Worm (Caenorhabditis elegans) whole organism, L3 larva: ENCODE results near the gene C29F9.5.

Experiments used
- R02D3.7 ChIP-seq: fragments of 150-350 bp; optimal IDR thresholded peaks from 2 replicates; lab custom pipeline; 2014; ENCODE audit warnings: missing biosample characterization, missing genetic modification characterization
- ZK546.5 ChIP-seq: sonication (generic microtip); optimal IDR thresholded peaks from 2 replicates; lab custom pipeline; 2017; ENCODE audit warnings: missing biosample characterization, missing genetic modification characterization
- aly-2 ChIP-seq: fragments of 150-350 bp; optimal IDR thresholded peaks from 2 replicates; lab custom pipeline; 2014; ENCODE audit warnings: missing biosample characterization, missing genetic modification characterization
- ceh-16 ChIP-seq: sonication (generic microtip); optimal IDR thresholded peaks from 2 replicates; lab custom pipeline; 2017; ENCODE audit warnings: missing biosample characterization, missing genetic modification characterization
- ceh-82 ChIP-seq: fragments of 150-350 bp; optimal IDR thresholded peaks from 2 replicates; lab custom pipeline; 2014; ENCODE audit warnings: missing biosample characterization, missing genetic modification characterization
- ceh-9 ChIP-seq: sonication (generic microtip); optimal IDR thresholded peaks from 2 replicates; lab custom pipeline; 2018; ENCODE audit warnings: missing biosample characterization, missing genetic modification characterization
- daf-12 ChIP-seq: fragments of 150-350 bp; optimal IDR thresholded peaks from 2 replicates; lab custom pipeline; 2014; ENCODE audit warnings: missing biosample characterization, missing genetic modification reagents, missing genetic modification characterization
- egl-5 ChIP-seq: fragments of 150-350 bp; optimal IDR thresholded peaks from 2 replicates; lab custom pipeline; 2017; ENCODE audit warnings: missing biosample characterization, missing genetic modification reagents, missing genetic modification characterization, inconsistent platforms
- elt-1 ChIP-seq: fragments of 150-350 bp; optimal IDR thresholded peaks from 2 replicates; lab custom pipeline; 2014; ENCODE audit warnings: missing biosample characterization, missing genetic modification characterization
- elt-3 ChIP-seq, 3 experiments: fragments of 150-350 bp in 1 of 3; sonication (generic microtip) in 2 of 3; optimal IDR thresholded peaks; 2 replicates in 2 of 3; 4 replicates in 1 of 3; lab custom pipeline; 2014 to 2017; ENCODE audit warnings: missing biosample characterization in 3 of 3, missing genetic modification characterization in 3 of 3
- eor-1 ChIP-seq, 2 experiments: fragments of 150-350 bp; optimal IDR thresholded peaks; 2 replicates each; lab custom pipeline; 2014 to 2018; ENCODE audit warnings: missing biosample characterization in 2 of 2, missing genetic modification characterization in 2 of 2
- lin-15B ChIP-seq: fragments of 150-350 bp; optimal IDR thresholded peaks from 2 replicates; lab custom pipeline; 2014; ENCODE audit warnings: missing biosample characterization, missing genetic modification characterization
- lin-39 ChIP-seq: fragments of 150-350 bp; optimal IDR thresholded peaks from 2 replicates; lab custom pipeline; 2018; ENCODE audit warnings: missing biosample characterization, missing genetic modification reagents, missing genetic modification characterization
- mdl-1 ChIP-seq: fragments of 150-350 bp; optimal IDR thresholded peaks from 2 replicates; lab custom pipeline; 2014; ENCODE audit warnings: missing biosample characterization, missing genetic modification characterization
- mml-1 ChIP-seq: fragments of 150-350 bp; sonication (generic microtip); optimal IDR thresholded peaks from 3 replicates; lab custom pipeline; 2014; ENCODE audit warnings: missing biosample characterization, missing genetic modification characterization
- nhr-11 ChIP-seq: fragments of 150-350 bp; optimal IDR thresholded peaks from 2 replicates; lab custom pipeline; 2014; ENCODE audit warnings: missing biosample characterization, missing genetic modification characterization
- nhr-12 ChIP-seq: fragments of 150-350 bp; optimal IDR thresholded peaks from 2 replicates; lab custom pipeline; 2014; ENCODE audit warnings: missing biosample characterization, missing genetic modification characterization
- nhr-23 ChIP-seq: fragments of 150-350 bp; optimal IDR thresholded peaks from 2 replicates; lab custom pipeline; 2014; ENCODE audit warnings: missing biosample characterization, missing genetic modification reagents, missing genetic modification characterization
- nhr-25 ChIP-seq: sonication (generic microtip); optimal IDR thresholded peaks from 2 replicates; lab custom pipeline; 2017; ENCODE audit warnings: missing biosample characterization, missing genetic modification characterization
- nhr-28 ChIP-seq: fragments of 150-350 bp; optimal IDR thresholded peaks from 2 replicates; lab custom pipeline; 2014; ENCODE audit warnings: missing biosample characterization, missing genetic modification characterization
- nhr-43 ChIP-seq: sonication (generic microtip); optimal IDR thresholded peaks from 2 replicates; lab custom pipeline; 2016; ENCODE audit warnings: mild to moderate bottlenecking, missing genetic modification characterization, missing compliant biosample characterization; ENCODE audit not compliant: poor library complexity, severe bottlenecking
- nhr-76 ChIP-seq: fragments of 150-350 bp; sonication (generic microtip); optimal IDR thresholded peaks from 5 replicates; lab custom pipeline; 2014; ENCODE audit warnings: missing biosample characterization, missing genetic modification characterization
- nhr-77 ChIP-seq: fragments of 150-350 bp; optimal IDR thresholded peaks from 2 replicates; lab custom pipeline; 2014; ENCODE audit warnings: missing biosample characterization, missing genetic modification characterization
- pha-4 ChIP-seq: fragments of 150-350 bp; optimal IDR thresholded peaks from 2 replicates; lab custom pipeline; 2014; ENCODE audit warnings: missing biosample characterization, missing genetic modification reagents, missing genetic modification characterization
- pqm-1 ChIP-seq: fragments of 150-350 bp; optimal IDR thresholded peaks from 2 replicates; lab custom pipeline; 2017; ENCODE audit warnings: missing biosample characterization, missing genetic modification characterization, inconsistent platforms
- sea-2 ChIP-seq: fragments of 150-350 bp; sonication (generic microtip); optimal IDR thresholded peaks from 4 replicates; lab custom pipeline; 2014; ENCODE audit warnings: missing biosample characterization, missing genetic modification reagents, missing genetic modification characterization
- skn-1 ChIP-seq: fragments of 150-350 bp; optimal IDR thresholded peaks from 2 replicates; lab custom pipeline; 2014; ENCODE audit warnings: missing biosample characterization, missing genetic modification characterization
- snpc-4 ChIP-seq: fragments of 150-350 bp; optimal IDR thresholded peaks from 2 replicates; lab custom pipeline; 2014; ENCODE audit warnings: missing biosample characterization, missing genetic modification characterization
- tbx-2 ChIP-seq: sonication (generic microtip); optimal IDR thresholded peaks from 2 replicates; lab custom pipeline; 2016; ENCODE audit warnings: mild to moderate bottlenecking, missing genetic modification characterization, missing compliant biosample characterization
- unc-39 ChIP-seq: sonication (generic microtip); optimal IDR thresholded peaks from 4 replicates; lab custom pipeline; 2017; ENCODE audit warnings: missing biosample characterization, missing genetic modification characterization
- unc-62 ChIP-seq: fragments of 150-350 bp; sonication (generic microtip); optimal IDR thresholded peaks from 4 replicates; lab custom pipeline; 2014; ENCODE audit warnings: missing biosample characterization, missing genetic modification reagents, missing genetic modification characterization
- ztf-11 ChIP-seq: fragments of 150-350 bp; optimal IDR thresholded peaks from 2 replicates; lab custom pipeline; 2014; ENCODE audit warnings: missing biosample characterization, missing genetic modification characterization
- ztf-4 ChIP-seq: fragments of 150-350 bp; optimal IDR thresholded peaks from 2 replicates; lab custom pipeline; 2014; ENCODE audit warnings: missing biosample characterization, missing genetic modification characterization

Gene C29F9.5

ce11 chrIII:132118-132517 is 14.8 kb downstream of the C29F9.5 start, which contains the start of gene pals-22:
Gene pals-22, plus strand, starts transcription at chrIII:132418.
- TF ChIP-seq snpc-4 (tag; lab: Kevin White, UChicago) = no peak
- no peak for TF ChIP-seq eor-1 (tag; optimal IDR thresholded peaks at IDR 0.05; lab: Kevin White, UChicago)
- TF ChIP-seq egl-5 (tag; lab: Kevin White, UChicago) = no peak
- no peak for TF ChIP-seq mml-1 (tag; lab: Kevin White, UChicago)
- TF ChIP-seq ceh-9 (tag; lab: Kevin White, UChicago) = no peak
- no peak for TF ChIP-seq elt-1
- no peak for TF ChIP-seq skn-1 (tag; lab: Kevin White, UChicago)
- no peak for TF ChIP-seq elt-3 (tag; optimal IDR thresholded peaks at IDR 0.05; lab: Kevin White, UChicago)
- no peak for TF ChIP-seq nhr-23 (tag; lab: Kevin White, UChicago)
- TF ChIP-seq lin-39 (tag; lab: Kevin White, UChicago) = no peak
- TF ChIP-seq nhr-77 (tag; lab: Kevin White, UChicago) = no peak
- no peak for TF ChIP-seq pqm-1 (tag; lab: Kevin White, UChicago)
- no peak for TF ChIP-seq daf-12 (tag; lab: Kevin White, UChicago)
- no peak for TF ChIP-seq ztf-11 (tag; lab: Kevin White, UChicago)
- TF ChIP-seq ZK546.5 (tag; lab: Kevin White, UChicago) = no peak
- TF ChIP-seq nhr-12 = no peak
- TF ChIP-seq unc-39 = no peak
- no peak for TF ChIP-seq lin-15B
- no peak for TF ChIP-seq pha-4 (tag; lab: Kevin White, UChicago)

- TF ChIP-seq pqm-1 (tag; lab: Kevin White, UChicago) = no peak
- no peak for TF ChIP-seq eor-1 (tag; optimal IDR thresholded peaks at IDR 0.05; lab: Kevin White, UChicago)
- no peak for TF ChIP-seq aly-2
- TF ChIP-seq R02D3.7 (tag; lab: Kevin White, UChicago) = no peak
- TF ChIP-seq nhr-25 = no peak
- no peak for TF ChIP-seq ztf-4 (tag; lab: Kevin White, UChicago)
- TF ChIP-seq egl-5 (tag; lab: Kevin White, UChicago) = no peak
- TF ChIP-seq ceh-82 (tag; lab: Kevin White, UChicago) = no peak
- no peak for TF ChIP-seq nhr-11 (tag; lab: Kevin White, UChicago)
- TF ChIP-seq pha-4 (tag; lab: Kevin White, UChicago) = no peak
- TF ChIP-seq elt-3 (tag; optimal IDR thresholded peaks at IDR 0.05; lab: Kevin White, UChicago) = no peak
- TF ChIP-seq nhr-28 (tag; lab: Kevin White, UChicago) = no peak
- TF ChIP-seq ztf-11 (tag; lab: Kevin White, UChicago) = no peak
- TF ChIP-seq ZK546.5 (tag; lab: Kevin White, UChicago) = no peak
Observed at ce11 chrIII:134194-134593, 16.9 kb downstream of the C29F9.5 start, which contains the start of gene pals-25. Gene pals-25, plus strand, starts transcription at chrIII:134494.

- no peak for TF ChIP-seq nhr-11 (tag; lab: Kevin White, UChicago)
- no peak for TF ChIP-seq ztf-11 (tag; lab: Kevin White, UChicago)
- no peak for TF ChIP-seq elt-1
- no peak for TF ChIP-seq daf-12 (tag; lab: Kevin White, UChicago)
Observed at ce11 chrIII:140904-141303, 23.6 kb downstream of the C29F9.5 start, which contains the start of gene fbxb-81. Gene fbxb-81, minus strand, starts transcription at chrIII:141217.

- no peak for TF ChIP-seq ztf-4 (tag; lab: Kevin White, UChicago)
- no peak for TF ChIP-seq nhr-43 (tag; lab: Kevin White, UChicago)
- TF ChIP-seq ceh-9 (tag; lab: Kevin White, UChicago) = no peak
- no peak for TF ChIP-seq lin-15B
Observed at ce11 chrIII:143121-143520, 25.8 kb downstream of the C29F9.5 start, which contains the start of gene fbxb-82. Gene fbxb-82, minus strand, starts transcription at chrIII:143221.

- TF ChIP-seq mdl-1 (tag; lab: Kevin White, UChicago) (no peak), pha-4 (tag; lab: Kevin White, UChicago) (no peak), R02D3.7 (tag; lab: Kevin White, UChicago) (no peak), ZK546.5 (tag; lab: Kevin White, UChicago) (no peak), lin-15B (no peak), eor-1 (tag; optimal IDR thresholded peaks at IDR 0.05; lab: Kevin White, UChicago) (no peak)
Observed at ce11 chrIII:145078-145477, 27.8 kb downstream of the C29F9.5 start, which contains the start of the genes T17A3.12 and fbxb-83. Gene T17A3.12, minus strand, starts transcription at chrIII:145178. Gene fbxb-83, minus strand, starts transcription at chrIII:145211.

ce11 chrIII:146369-146768 is 29.1 kb downstream of the C29F9.5 start, which contains the start of gene fbxb-84:
Gene fbxb-84, minus strand, starts transcription at chrIII:146469.
- TF ChIP-seq elt-1 (no peak), nhr-28 (tag; lab: Kevin White, UChicago) (no peak), nhr-43 (tag; lab: Kevin White, UChicago) (no peak), sea-2 (no peak), nhr-76 (tag; lab: Kevin White, UChicago) (no peak), tbx-2 (no peak), unc-62 (GFP tag; lab: Kevin White, UChicago) (no peak), ceh-16 (tag; lab: Kevin White, UChicago) (no peak), pha-4 (tag; lab: Kevin White, UChicago) (no peak), egl-5 (tag; lab: Kevin White, UChicago) (no peak)
